Worm (Caenorhabditis elegans) whole organism, L4/young adult: Measurements from ENCODE around the gene F58A6.9.

Experiments
- W03F9.2 ChIP-seq: fragments of 150-350 bp; optimal IDR thresholded peaks from 2 replicates; lab custom pipeline; 2014; ENCODE audit warnings: missing biosample characterization, missing genetic modification characterization
- dao-5 ChIP-seq: sonication (generic microtip); optimal IDR thresholded peaks from 2 replicates; lab custom pipeline; 2016; ENCODE audit warnings: missing genotype, missing genetic modification characterization, moderate library complexity, missing compliant biosample characterization

DNA sequence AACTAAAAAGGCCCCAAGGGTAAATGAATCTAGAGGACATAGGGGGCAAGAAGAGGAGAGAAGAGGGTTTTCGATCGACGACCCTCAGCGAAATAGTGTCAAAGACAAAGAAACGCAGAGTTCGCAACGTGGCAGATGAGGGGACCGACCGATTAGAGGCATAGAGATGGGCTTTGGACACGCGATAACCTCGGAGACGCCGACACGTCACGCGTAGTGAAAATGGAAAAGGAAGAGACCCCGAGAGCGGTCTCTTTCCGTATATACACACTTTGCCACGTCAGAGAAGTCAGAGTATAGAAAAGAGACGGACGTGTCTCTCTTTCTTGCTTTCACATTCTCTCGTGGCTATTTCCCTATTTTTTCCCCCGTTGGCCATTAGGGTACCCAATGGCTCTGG is 22.8 kb upstream of the F58A6.9 start:
- no peak for TF ChIP-seq W03F9.2 (tag; lab: Kevin White, UChicago)
- no peak for TF ChIP-seq dao-5 (tag; lab: Kevin White, UChicago)
